ENCODE assay signal across 1 fruit fly cellular context in the genomic region with DNA sequence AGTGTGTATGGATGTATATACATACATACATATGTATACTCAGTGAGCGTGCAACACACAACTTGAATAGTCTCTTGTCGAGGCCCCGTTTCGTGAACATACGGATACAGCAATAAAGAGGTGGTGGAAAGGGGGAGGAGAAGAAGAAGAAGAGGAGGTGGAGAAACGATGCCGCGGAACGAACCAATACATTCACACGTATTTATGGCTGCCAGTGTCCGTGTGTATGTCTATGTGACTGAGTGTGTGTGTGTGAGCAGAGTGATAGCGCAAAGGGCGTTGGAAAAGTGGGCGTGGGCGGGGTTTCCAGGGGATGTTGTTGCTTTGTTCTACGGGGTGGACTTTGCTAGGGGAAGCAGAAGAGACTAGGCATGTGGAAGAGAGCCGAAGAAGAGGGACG.
TF ChIP-seq lines count a peak whose summit lies in the region.

No protein-coding gene starts in this region.

TF ChIP-seq in whole organism, embryonic, 481 proteins besides CTCF, POLR2A, EP300 and RAD21 (continued from another document):
- TF ChIP-seq Sry-β (GFP tag; optimal IDR thresholded peaks at IDR 0.05; lab: Kevin White, UChicago), result no peak
